Worm (Caenorhabditis elegans) whole organism, young adult: Measurements from ENCODE around the gene rps-3.
A peak's percentile ranks its signal among the peaks of the same experiment; 100 is the strongest.

Source experiments
- B0035.1 ChIP-seq: sonication (generic microtip); optimal IDR thresholded peaks from 2 replicates; lab custom pipeline; 2016; ENCODE audit warnings: missing genetic modification characterization, mild to moderate bottlenecking, missing compliant biosample characterization, missing genotype, missing genetic modification reagents
- C17E4.6 ChIP-seq: fragments of 200-800 bp; sonication (Bioruptor generic); IDR thresholded peaks from 2 replicates; pipeline ENCODE4 v1.3.6; 2022; ENCODE audit warnings: missing genetic modification reagents, missing genetic modification characterization, missing compliant biosample characterization
- D2030.7 ChIP-seq: fragments of 200-800 bp; sonication (Bioruptor generic); IDR thresholded peaks from 2 replicates; pipeline ENCODE4 v1.3.6; 2022; ENCODE audit warnings: missing genetic modification reagents, missing genetic modification characterization, missing compliant biosample characterization
- F22D6.2 ChIP-seq: sonication (generic microtip); optimal IDR thresholded peaks from 2 replicates; lab custom pipeline; 2016; ENCODE audit warnings: mild to moderate bottlenecking, missing genetic modification characterization, missing compliant biosample characterization
- F49E8.2 ChIP-seq: sonication (generic microtip); optimal IDR thresholded peaks from 3 replicates; lab custom pipeline; 2017; ENCODE audit warnings: missing genetic modification characterization, mild to moderate bottlenecking, missing compliant biosample characterization, antibody characterized with exemption, moderate library complexity; ENCODE audit not compliant: insufficient read depth
- F55B11.4 ChIP-seq: sonication (generic microtip); optimal IDR thresholded peaks from 2 replicates; lab custom pipeline; 2016; ENCODE audit warnings: missing compliant biosample characterization, missing genetic modification characterization, borderline replicate concordance; ENCODE audit not compliant: insufficient read depth
- F57C9.4 ChIP-seq: sonication (generic microtip); optimal IDR thresholded peaks from 2 replicates; lab custom pipeline; 2017; ENCODE audit warnings: mild to moderate bottlenecking, missing genetic modification characterization, missing compliant biosample characterization
- K12H6.12 ChIP-seq: fragments of 200-800 bp; sonication (Bioruptor generic); optimal IDR thresholded peaks from 2 replicates; lab custom pipeline; 2018; ENCODE audit warnings: mild to moderate bottlenecking, missing genetic modification characterization, missing compliant biosample characterization
- akir-1 ChIP-seq: fragments of 200-800 bp; sonication (Bioruptor generic); optimal IDR thresholded peaks from 2 replicates; lab custom pipeline; 2018; ENCODE audit warnings: mild to moderate bottlenecking, missing genetic modification characterization, moderate library complexity, missing compliant biosample characterization
- atf-7 ChIP-seq: sonication (generic microtip); optimal IDR thresholded peaks from 2 replicates; lab custom pipeline; 2017; ENCODE audit warnings: mild to moderate bottlenecking, missing genetic modification characterization, missing compliant biosample characterization
- athp-1 ChIP-seq: sonication (generic microtip); optimal IDR thresholded peaks from 2 replicates; lab custom pipeline; 2017; ENCODE audit warnings: mild to moderate bottlenecking, missing genetic modification characterization, missing compliant biosample characterization
- attf-5 ChIP-seq: fragments of 200-800 bp; sonication (Bioruptor generic); optimal IDR thresholded peaks from 2 replicates; lab custom pipeline; 2018; ENCODE audit warnings: mild to moderate bottlenecking, missing genetic modification characterization, missing compliant biosample characterization
- ceh-100 ChIP-seq: fragments of 200-800 bp; sonication (Bioruptor generic); IDR thresholded peaks from 2 replicates; pipeline ENCODE4 v1.3.6; 2022; ENCODE audit warnings: missing genetic modification reagents, missing genetic modification characterization, missing compliant biosample characterization
- ceh-27 ChIP-seq: fragments of 200-800 bp; sonication (Bioruptor generic); optimal IDR thresholded peaks from 2 replicates; lab custom pipeline; 2018; ENCODE audit warnings: mild to moderate bottlenecking, missing genetic modification characterization, moderate library complexity, missing compliant biosample characterization
- ceh-40 ChIP-seq: fragments of 200-800 bp; sonication (Bioruptor generic); IDR thresholded peaks from 2 replicates; pipeline ENCODE4 v1.3.6; 2022; ENCODE audit warnings: missing genetic modification characterization, missing compliant biosample characterization
- ceh-58 ChIP-seq: fragments of 200-800 bp; sonication (Bioruptor generic); IDR thresholded peaks from 2 replicates; pipeline ENCODE4 v1.3.6; 2022; ENCODE audit warnings: missing genetic modification characterization, missing compliant biosample characterization
- ceh-79 ChIP-seq: sonication (generic microtip); optimal IDR thresholded peaks from 2 replicates; lab custom pipeline; 2017; ENCODE audit warnings: mild to moderate bottlenecking, missing genetic modification characterization, missing compliant biosample characterization
- chd-7 ChIP-seq: sonication (generic microtip); optimal IDR thresholded peaks from 2 replicates; lab custom pipeline; 2016; ENCODE audit warnings: mild to moderate bottlenecking, missing genetic modification characterization, moderate library complexity, missing compliant biosample characterization
- die-1 ChIP-seq: sonication (generic microtip); optimal IDR thresholded peaks from 2 replicates; lab custom pipeline; 2016; ENCODE audit warnings: missing genotype, mild to moderate bottlenecking, missing genetic modification characterization, missing compliant biosample characterization
- dox-1 ChIP-seq: fragments of 200-800 bp; sonication (Bioruptor generic); IDR thresholded peaks from 2 replicates; pipeline ENCODE4 v1.3.6; 2022; ENCODE audit warnings: missing genetic modification reagents, missing genetic modification characterization, missing compliant biosample characterization
- egrh-3 ChIP-seq: fragments of 200-800 bp; sonication (Bioruptor generic); IDR thresholded peaks from 2 replicates; pipeline ENCODE4 v1.3.6; 2022; ENCODE audit warnings: missing genetic modification reagents, missing genetic modification characterization, missing compliant biosample characterization
- ekl-4 ChIP-seq: fragments of 200-800 bp; sonication (Bioruptor generic); IDR thresholded peaks from 2 replicates; pipeline ENCODE4 v1.3.6; 2022; ENCODE audit warnings: missing genetic modification reagents, missing genetic modification characterization, missing compliant biosample characterization
- gei-17 ChIP-seq: fragments of 200-800 bp; sonication (Bioruptor generic); optimal IDR thresholded peaks from 2 replicates; lab custom pipeline; 2018; ENCODE audit warnings: mild to moderate bottlenecking, missing genetic modification characterization, missing compliant biosample characterization
- hmg-20 ChIP-seq: fragments of 200-800 bp; sonication (Bioruptor generic); IDR thresholded peaks from 2 replicates; pipeline ENCODE4 v1.3.6; 2022; ENCODE audit warnings: missing genetic modification reagents, missing genetic modification characterization, missing compliant biosample characterization
- hsf-1 ChIP-seq: fragments of 200-800 bp; sonication (Bioruptor generic); IDR thresholded peaks from 2 replicates; pipeline ENCODE4 v1.3.6; 2022; ENCODE audit warnings: missing genetic modification reagents, missing genetic modification characterization, missing compliant biosample characterization
- lag-1 ChIP-seq: fragments of 200-800 bp; sonication (Bioruptor generic); IDR thresholded peaks from 2 replicates; pipeline ENCODE4 v1.3.6; 2022; ENCODE audit warnings: missing genetic modification reagents, missing genetic modification characterization, missing compliant biosample characterization
- let-607 ChIP-seq, 2 experiments: fragments of 200-800 bp in 1 of 2; sonication (Bioruptor generic) in 1 of 2; sonication (generic microtip) in 1 of 2; optimal IDR thresholded peaks; 2 replicates each; lab custom pipeline; 2016 to 2018; ENCODE audit warnings: mild to moderate bottlenecking in 2 of 2, missing compliant biosample characterization in 2 of 2, missing genetic modification characterization in 2 of 2, moderate library complexity in 2 of 2, missing genotype in 1 of 2
- lin-26 ChIP-seq: fragments of 200-800 bp; sonication (Bioruptor generic); IDR thresholded peaks from 2 replicates; pipeline ENCODE4 v1.3.6; 2022; ENCODE audit warnings: missing genetic modification reagents, missing genetic modification characterization, missing compliant biosample characterization
- lsy-27 ChIP-seq: sonication (generic microtip); optimal IDR thresholded peaks from 2 replicates; lab custom pipeline; 2017; ENCODE audit warnings: missing genetic modification characterization, mild to moderate bottlenecking, missing compliant biosample characterization, antibody characterized with exemption, missing genotype, borderline replicate concordance; ENCODE audit not compliant: insufficient read depth
- madf-10 ChIP-seq: sonication (generic microtip); optimal IDR thresholded peaks from 2 replicates; lab custom pipeline; 2016; ENCODE audit warnings: mild to moderate bottlenecking, missing genetic modification characterization, missing compliant biosample characterization
- madf-6 ChIP-seq: fragments of 200-800 bp; sonication (Bioruptor generic); IDR thresholded peaks from 2 replicates; pipeline ENCODE4 v1.3.6; 2022; ENCODE audit warnings: missing genetic modification reagents, missing genetic modification characterization, missing compliant biosample characterization
- madf-8 ChIP-seq: fragments of 200-800 bp; sonication (Bioruptor generic); conservative IDR thresholded peaks from 2 replicates; pipeline ENCODE4 v1.3.6; 2022; ENCODE audit warnings: missing genetic modification reagents, missing genetic modification characterization, missing compliant biosample characterization
- mes-4 ChIP-seq: sonication (generic microtip); optimal IDR thresholded peaks from 2 replicates; lab custom pipeline; 2016; ENCODE audit warnings: missing genotype, missing genetic modification characterization, missing compliant biosample characterization
- nhr-179 ChIP-seq: sonication (generic microtip); optimal IDR thresholded peaks from 2 replicates; lab custom pipeline; 2016; ENCODE audit warnings: mild to moderate bottlenecking, missing genetic modification characterization, missing compliant biosample characterization
- sea-2 ChIP-seq: fragments of 200-800 bp; sonication (Bioruptor generic); IDR thresholded peaks from 2 replicates; pipeline ENCODE4 v1.3.6; 2022; ENCODE audit warnings: missing genetic modification characterization, missing compliant biosample characterization
- snpc-1.1 ChIP-seq: sonication (generic microtip); optimal IDR thresholded peaks from 2 replicates; lab custom pipeline; 2017; ENCODE audit warnings: missing genetic modification characterization, mild to moderate bottlenecking, missing compliant biosample characterization, antibody characterized with exemption, moderate library complexity, missing genotype, missing genetic modification reagents; ENCODE audit not compliant: insufficient read depth
- unc-130 ChIP-seq: sonication (generic microtip); optimal IDR thresholded peaks from 2 replicates; lab custom pipeline; 2016; ENCODE audit warnings: missing genetic modification reagents, missing genetic modification characterization, missing compliant biosample characterization
- ztf-18 ChIP-seq: sonication (generic microtip); optimal IDR thresholded peaks from 2 replicates; lab custom pipeline; 2016; ENCODE audit warnings: missing genotype, mild to moderate bottlenecking, missing genetic modification characterization, missing compliant biosample characterization
- ztf-28 ChIP-seq: fragments of 200-800 bp; sonication (Bioruptor generic); IDR thresholded peaks from 2 replicates; pipeline ENCODE4 v1.3.6; 2022; ENCODE audit warnings: missing genetic modification reagents, missing genetic modification characterization, missing compliant biosample characterization

The rps-3 gene

ce11 chrIII:6198378-6199234 is 8.0 kb upstream of the rps-3 start, which contains the start of the genes C23G10.7 and rpn-2 (continued):
- TF ChIP-seq hmg-20 (GFP tag; lab: Robert Waterston, UW) (no peak), ceh-58 (no peak), C17E4.6 (GFP tag; lab: Robert Waterston, UW) (no peak), B0035.1 (tag; lab: Kevin White, UChicago) (no peak), K12H6.12 (tag; lab: Kevin White, UChicago) (peak; percentile 28), ceh-100 (no peak), F55B11.4 (no peak), dox-1 (GFP tag; lab: Robert Waterston, UW) (peak; percentile 89), akir-1 (GFP tag; lab: Kevin White, UChicago) (no peak), sea-2 (no peak), mes-4 (tag; lab: Kevin White, UChicago) (no peak), F22D6.2 (tag; lab: Kevin White, UChicago) (no peak), lin-26 (GFP tag; lab: Robert Waterston, UW) (no peak), unc-130 (GFP tag; lab: Kevin White, UChicago) (peak; percentile 64), die-1 (tag; lab: Kevin White, UChicago) (no peak), F49E8.2 (tag; lab: Kevin White, UChicago) (no peak), ekl-4 (GFP tag; lab: Robert Waterston, UW) (peak; percentile 29; the same call in 1 of the 2 replicates), nhr-179 (tag; lab: Kevin White, UChicago) (no peak), ztf-18 (peak; percentile 97), F57C9.4 (tag; lab: Kevin White, UChicago) (no peak), atf-7 (tag; lab: Kevin White, UChicago) (no peak), gei-17 (no peak), ceh-40 (no peak), attf-5 (GFP tag; lab: Kevin White, UChicago) (peak; percentile 53), lag-1 (GFP tag; lab: Robert Waterston, UW) (no peak), madf-6 (peak; percentile 88), athp-1 (tag; lab: Kevin White, UChicago) (peak; percentile 41), ceh-79 (tag; lab: Kevin White, UChicago) (no peak), madf-8 (peak; percentile 66), D2030.7 (GFP tag; lab: Robert Waterston, UW) (peak; percentile 71; the same call in 1 of the 2 replicates), madf-10 (no peak), ceh-27 (GFP tag; lab: Kevin White, UChicago) (no peak), ztf-28 (no peak), egrh-3 (GFP tag; lab: Robert Waterston, UW) (no peak)

- TF ChIP-seq ceh-100 = no peak
- no peak for TF ChIP-seq chd-7 (tag; lab: Kevin White, UChicago)
- no peak for TF ChIP-seq snpc-1.1 (tag; lab: Kevin White, UChicago)
- TF ChIP-seq lag-1 (GFP tag; lab: Robert Waterston, UW) = no peak
- TF ChIP-seq F55B11.4 = no peak
- no peak for TF ChIP-seq unc-130 (GFP tag; lab: Kevin White, UChicago)
- no peak for TF ChIP-seq let-607 (tag; optimal IDR thresholded peaks at IDR 0.05; lab: Kevin White, UChicago)
- TF ChIP-seq hsf-1 (GFP tag; lab: Robert Waterston, UW) = no peak
- TF ChIP-seq lsy-27 = no peak
Measured at ce11 chrIII:6201325-6201724, 5.3 kb upstream of the rps-3 start.
